Fruit fly (Drosophila melanogaster) S2 (cell line): ENCODE data around the gene mEFG1.

Experiments
- CG8478 ChIP-seq: fragments of >200 bp; optimal IDR thresholded peaks from 2 replicates; lab custom pipeline; 2018
- CTCF ChIP-seq, 2 experiments: fragments of >200 bp; optimal IDR thresholded peaks; 2 replicates each; lab custom pipeline; 2018

- no peak for TF ChIP-seq CTCF (optimal IDR thresholded peaks at IDR 0.05; lab: Kevin White, UChicago)
- no peak for TF ChIP-seq CG8478 (lab: Kevin White, UChicago)
These were observed 39.7 kb upstream of the mEFG1 start for dm6 chr2L:7262580-7262979.
